Worm (Caenorhabditis elegans): Measurements from ENCODE around the gene lex-1.
A peak's percentile ranks its signal among the peaks of the same experiment; 100 is the strongest.

DNA sequence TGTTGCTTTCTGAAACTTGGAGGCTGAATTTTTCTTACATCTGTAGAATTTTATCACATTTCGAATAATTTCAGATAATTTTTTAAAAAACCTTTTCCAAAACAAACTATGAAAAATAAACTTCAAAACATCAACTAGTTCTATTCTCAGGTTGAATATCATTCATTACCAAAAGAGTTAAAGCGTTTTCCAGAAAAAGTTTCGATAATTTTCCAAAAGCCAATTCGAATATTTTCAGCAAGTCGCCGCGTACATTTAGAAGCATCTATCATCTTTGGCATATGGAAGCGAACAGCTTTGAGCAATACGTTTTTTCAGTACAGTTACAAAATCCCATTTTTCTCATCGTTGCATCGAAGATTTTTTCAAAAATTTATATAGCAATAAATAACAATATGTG, 42.3 kb upstream of the lex-1 start:
- TF ChIP-seq zag-1 (tag; optimal IDR thresholded peaks at IDR 0.05) (no peak), egl-27 (tag; optimal IDR thresholded peaks at IDR 0.05) (no peak), hif-1 (tag; optimal IDR thresholded peaks at IDR 0.05) (no peak), daf-16 (GFP tag; optimal IDR thresholded peaks at IDR 0.05) (no peak), daf-16 (tag; optimal IDR thresholded peaks at IDR 0.05) (peak; percentile 43), fos-1 (tag; optimal IDR thresholded peaks at IDR 0.05) (no peak), aly-2 (tag; optimal IDR thresholded peaks at IDR 0.05) (no peak), ZK546.5 (tag; optimal IDR thresholded peaks at IDR 0.05) (no peak), lsy-2 (tag; optimal IDR thresholded peaks at IDR 0.05) (peak in 1 of 2 experiments; percentile 76), nhr-6 (tag; optimal IDR thresholded peaks at IDR 0.05) (no peak), ztf-11 (tag; optimal IDR thresholded peaks at IDR 0.05) (no peak), ceh-82 (tag; optimal IDR thresholded peaks at IDR 0.05) (no peak), ama-1 (optimal IDR thresholded peaks at IDR 0.05) (no peak)
